ENCODE assay signal across 5 fruit fly cellular contexts in the genomic region with DNA sequence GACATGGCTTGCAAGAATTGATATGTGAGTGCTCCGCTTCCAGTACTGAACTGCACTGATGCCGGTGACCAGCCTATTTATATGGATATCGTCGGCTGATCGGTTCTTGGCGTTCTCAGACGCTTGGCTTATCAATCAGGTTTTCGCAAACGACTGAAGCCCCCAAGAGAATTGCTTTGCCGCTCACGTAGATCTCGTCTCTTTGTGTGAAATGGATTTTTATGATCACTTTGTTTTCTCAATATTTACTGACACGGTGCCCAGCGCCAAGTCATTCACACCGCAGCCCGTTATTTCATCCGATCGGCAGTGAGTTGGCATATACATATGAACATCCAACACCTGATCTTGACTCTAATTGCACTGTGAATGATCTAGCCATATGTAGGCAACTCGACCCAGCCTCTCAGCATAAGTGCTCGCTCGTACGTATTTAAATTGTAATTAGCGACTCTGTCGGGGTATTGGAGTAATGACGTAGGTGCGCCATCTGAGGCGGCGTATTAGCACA.
TF ChIP-seq lines count a peak whose summit lies in the region.

A gene (minus strand): TSS at position 51 of the 511 bp plus-strand sequence.

- TF ChIP-seq CTCF in whole organism, embryonic (GFP tag; optimal IDR thresholded peaks at IDR 0.05; lab: Kevin White, UChicago): no peak

TF ChIP-seq in whole organism, adult, 20 proteins besides CTCF, POLR2A, EP300 and RAD21:
- TF ChIP-seq cnc (optimal IDR thresholded peaks at IDR 0.05; lab: Kevin White, UChicago): peak in 1 of 2 experiments; percentile 42
- no peak for TF ChIP-seq bab1 (GFP tag; optimal IDR thresholded peaks at IDR 0.05; lab: Kevin White, UChicago)
- TF ChIP-seq tj (GFP tag; optimal IDR thresholded peaks at IDR 0.05; lab: Kevin White, UChicago): no peak
- no peak for TF ChIP-seq CG1620 (GFP tag; optimal IDR thresholded peaks at IDR 0.05; lab: Kevin White, UChicago)
- TF ChIP-seq ovo (GFP tag; optimal IDR thresholded peaks at IDR 0.05; lab: Kevin White, UChicago): peak; percentile 48
- no peak for TF ChIP-seq cic (GFP tag; optimal IDR thresholded peaks at IDR 0.05; lab: Kevin White, UChicago)
- TF ChIP-seq toe (GFP tag; optimal IDR thresholded peaks at IDR 0.05; lab: Kevin White, UChicago): no peak
- no peak for TF ChIP-seq CG11617 (GFP tag; optimal IDR thresholded peaks at IDR 0.05; lab: Kevin White, UChicago)

TF ChIP-seq in whole organism, embryonic, 481 proteins besides CTCF, POLR2A, EP300 and RAD21:
- TF ChIP-seq CG17612 (GFP tag; IDR thresholded peaks at IDR 0.05; lab: Robert Waterston, UW): no peak
- TF ChIP-seq chinmo (GFP tag; IDR thresholded peaks at IDR 0.05; lab: Robert Waterston, UW; ENCODE audit: partially characterized antibody): 0 out of 4 replicates have a peak, but pooled peaks have one; percentile 48
- 0 out of 2 replicates have a peak, but pooled peaks have one; percentile 5 for TF ChIP-seq CG14441 (GFP tag; IDR thresholded peaks at IDR 0.05; lab: Robert Waterston, UW)
- no peak for TF ChIP-seq maf-S (GFP tag; optimal IDR thresholded peaks at IDR 0.05; lab: Kevin White, UChicago)
- TF ChIP-seq row (GFP tag; IDR thresholded peaks at IDR 0.05; lab: Robert Waterston, UW): 0 out of 3 replicates have a peak, but pooled peaks have one; percentile 34
- TF ChIP-seq bowl (GFP tag; IDR thresholded peaks at IDR 0.05; lab: Robert Waterston, UW): no peak
- no peak for TF ChIP-seq CG16815 (GFP tag; optimal IDR thresholded peaks at IDR 0.05; lab: Kevin White, UChicago)

TF ChIP-seq in whole organism, prepupa, 60 proteins besides CTCF, POLR2A, EP300 and RAD21:
- TF ChIP-seq CG32006 (GFP tag; optimal IDR thresholded peaks at IDR 0.05; lab: Kevin White, UChicago) (no peak), ss (GFP tag; optimal IDR thresholded peaks at IDR 0.05; lab: Kevin White, UChicago) (peak in 1 of 2 experiments; percentile 51), cyc (GFP tag; optimal IDR thresholded peaks at IDR 0.05; lab: Kevin White, UChicago) (no peak), acj6 (GFP tag; optimal IDR thresholded peaks at IDR 0.05; lab: Kevin White, UChicago) (no peak), Eip78C (GFP tag; lab: Kevin White, UChicago) (peak; percentile 69), CG6808 (GFP tag; optimal IDR thresholded peaks at IDR 0.05; lab: Kevin White, UChicago) (no peak), Ets21C (GFP tag; optimal IDR thresholded peaks at IDR 0.05; lab: Kevin White, UChicago) (no peak), Eip93F (GFP tag; optimal IDR thresholded peaks at IDR 0.05; lab: Kevin White, UChicago) (no peak), Met (GFP tag; optimal IDR thresholded peaks at IDR 0.05; lab: Kevin White, UChicago) (no peak), CG11902 (GFP tag; optimal IDR thresholded peaks at IDR 0.05; lab: Kevin White, UChicago) (no peak), net (GFP tag; optimal IDR thresholded peaks at IDR 0.05; lab: Kevin White, UChicago) (no peak), Hr39 (GFP tag; optimal IDR thresholded peaks at IDR 0.05; lab: Kevin White, UChicago) (no peak), CG6276 (GFP tag; optimal IDR thresholded peaks at IDR 0.05; lab: Kevin White, UChicago) (no peak), Sox14 (GFP tag; optimal IDR thresholded peaks at IDR 0.05; lab: Kevin White, UChicago) (no peak), CG3032 (tag; optimal IDR thresholded peaks at IDR 0.05; lab: Kevin White, UChicago) (no peak), CG3919 (GFP tag; optimal IDR thresholded peaks at IDR 0.05; lab: Kevin White, UChicago) (no peak), Sox15 (GFP tag; optimal IDR thresholded peaks at IDR 0.05; lab: Kevin White, UChicago) (no peak), eg (GFP tag; IDR thresholded peaks at IDR 0.05; lab: Robert Waterston, UW) (no peak), pdm3 (GFP tag; optimal IDR thresholded peaks at IDR 0.05; lab: Kevin White, UChicago) (no peak), CG9139 (GFP tag; optimal IDR thresholded peaks at IDR 0.05; lab: Kevin White, UChicago) (peak; percentile 27), CG6163 (GFP tag; IDR thresholded peaks at IDR 0.05; lab: Robert Waterston, UW) (0 out of 3 replicates have a peak, but pooled peaks have one; percentile 24)

TF ChIP-seq in whole organism, pupa, 21 proteins besides CTCF, POLR2A, EP300 and RAD21:
- TF ChIP-seq EcR (GFP tag; optimal IDR thresholded peaks at IDR 0.05; lab: Kevin White, UChicago) (peak; percentile 87), CG10348 (GFP tag; IDR thresholded peaks at IDR 0.05; lab: Robert Waterston, UW) (no peak), CG34367 (tag; optimal IDR thresholded peaks at IDR 0.05; lab: Kevin White, UChicago) (peak; percentile 27), CG9948 (tag; optimal IDR thresholded peaks at IDR 0.05; lab: Kevin White, UChicago) (no peak)
TF ChIP-seq in whole organism, pupa: peak in this region for 2.

TF ChIP-seq in whole organism, wandering third instar larva, 38 proteins besides CTCF, POLR2A, EP300 and RAD21:
- TF ChIP-seq tai (GFP tag; optimal IDR thresholded peaks at IDR 0.05; lab: Kevin White, UChicago) (no peak), h (GFP tag; optimal IDR thresholded peaks at IDR 0.05; lab: Kevin White, UChicago) (peak; percentile 11)
